Worm (Caenorhabditis elegans): Measurements from ENCODE around the gene str-94.
A peak's percentile ranks its signal among the peaks of the same experiment; 100 is the strongest.

Gene str-94

ce11 chrV:9261492-9261891, 12.4 kb upstream of the str-94 start, which contains the start of gene nhr-36:
Gene nhr-36 (minus strand): TSS chrV:9261592.
- no peak for TF ChIP-seq unc-39 (tag; optimal IDR thresholded peaks at IDR 0.05)
- no peak for TF ChIP-seq nhr-12 (tag; optimal IDR thresholded peaks at IDR 0.05)
- TF ChIP-seq elt-2 (tag; optimal IDR thresholded peaks at IDR 0.05) = no peak
- TF ChIP-seq nhr-237 (tag; optimal IDR thresholded peaks at IDR 0.05) = no peak
- no peak for TF ChIP-seq lin-39 (tag; optimal IDR thresholded peaks at IDR 0.05)
- TF ChIP-seq zag-1 (tag; optimal IDR thresholded peaks at IDR 0.05) = no peak
- no peak for TF ChIP-seq nhr-76 (tag; optimal IDR thresholded peaks at IDR 0.05)
- TF ChIP-seq mml-1 (tag; optimal IDR thresholded peaks at IDR 0.05) = no peak
- no peak for TF ChIP-seq nhr-43 (tag; optimal IDR thresholded peaks at IDR 0.05; ENCODE audit: poor library complexity, severe bottlenecking)
- TF ChIP-seq nhr-25 (tag; optimal IDR thresholded peaks at IDR 0.05) = no peak
- TF ChIP-seq tbx-2 (tag; optimal IDR thresholded peaks at IDR 0.05) = no peak
- no peak for TF ChIP-seq egl-27 (tag; optimal IDR thresholded peaks at IDR 0.05)
- no peak for TF ChIP-seq eor-1 (tag; optimal IDR thresholded peaks at IDR 0.05)
- TF ChIP-seq ceh-82 (tag; optimal IDR thresholded peaks at IDR 0.05) = no peak
- no peak for TF ChIP-seq ZK546.5 (tag; optimal IDR thresholded peaks at IDR 0.05)
- no peak for TF ChIP-seq nhr-28 (tag; optimal IDR thresholded peaks at IDR 0.05)
- no peak for TF ChIP-seq daf-12 (tag; optimal IDR thresholded peaks at IDR 0.05)
- TF ChIP-seq fkh-2 (tag; optimal IDR thresholded peaks at IDR 0.05) = no peak
- TF ChIP-seq ceh-9 (tag; optimal IDR thresholded peaks at IDR 0.05) = no peak
- no peak for TF ChIP-seq aly-2 (tag; optimal IDR thresholded peaks at IDR 0.05)

DNA sequence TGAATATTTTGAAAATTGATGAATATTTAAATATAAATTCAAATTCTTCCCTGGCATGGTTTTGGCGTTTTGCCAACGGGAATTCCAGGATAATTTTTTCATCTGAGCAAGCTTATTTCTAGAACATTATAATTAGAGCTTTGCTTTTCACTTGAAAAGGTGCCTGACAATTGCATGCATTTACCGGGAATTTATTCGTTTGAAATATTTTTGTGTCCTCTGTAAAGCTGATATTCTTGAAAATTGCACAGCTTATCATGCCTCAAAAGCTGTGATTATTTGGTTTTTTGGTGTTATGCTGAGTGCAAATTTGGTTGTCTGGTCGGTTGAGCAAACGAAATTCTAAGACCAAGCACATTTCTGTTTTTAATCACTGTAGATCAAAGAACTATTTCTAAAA, 11.3 kb upstream of the str-94 start:
- no peak for TF ChIP-seq elt-2 (tag; optimal IDR thresholded peaks at IDR 0.05)
- TF ChIP-seq skn-1 (tag; optimal IDR thresholded peaks at IDR 0.05) = no peak
- no peak for TF ChIP-seq pha-4 (tag; optimal IDR thresholded peaks at IDR 0.05)
- TF ChIP-seq nhr-25 (tag; optimal IDR thresholded peaks at IDR 0.05) = no peak
- TF ChIP-seq snpc-4 (tag; optimal IDR thresholded peaks at IDR 0.05) = no peak
- no peak for TF ChIP-seq unc-39 (tag; optimal IDR thresholded peaks at IDR 0.05)
- no peak for TF ChIP-seq ama-1 (optimal IDR thresholded peaks at IDR 0.05)
- no peak for TF ChIP-seq ceh-16 (tag; optimal IDR thresholded peaks at IDR 0.05)
- TF ChIP-seq hmg-11 (tag; optimal IDR thresholded peaks at IDR 0.05) = no peak
- TF ChIP-seq eor-1 (tag; optimal IDR thresholded peaks at IDR 0.05) = no peak
- no peak for TF ChIP-seq mdl-1 (tag; optimal IDR thresholded peaks at IDR 0.05)
- no peak for TF ChIP-seq ztf-4 (tag; optimal IDR thresholded peaks at IDR 0.05)
- no peak for TF ChIP-seq ceh-28 (tag; optimal IDR thresholded peaks at IDR 0.05)
- no peak for TF ChIP-seq fkh-2 (tag; optimal IDR thresholded peaks at IDR 0.05)
- TF ChIP-seq pqm-1 (tag; optimal IDR thresholded peaks at IDR 0.05) = no peak

DNA sequence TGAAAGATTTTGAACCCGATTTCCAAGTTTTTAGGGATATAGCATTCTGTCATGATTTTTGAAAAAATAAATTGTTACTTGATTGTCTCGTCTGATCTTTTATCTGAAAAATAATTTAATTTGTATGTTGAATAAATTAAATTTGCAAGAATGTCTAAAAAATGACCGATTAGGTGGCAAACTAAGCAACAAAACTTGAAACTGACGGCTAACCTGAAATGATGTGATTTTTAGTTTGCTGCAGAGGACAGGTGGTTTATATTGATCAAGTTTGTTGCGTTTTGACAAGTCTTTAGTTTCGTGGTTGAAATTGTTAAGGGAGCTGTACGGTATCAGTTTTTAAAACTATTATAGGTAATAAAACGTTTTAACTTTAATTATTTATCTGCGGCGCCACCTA, 8.4 kb upstream of the str-94 start, which contains the start of gene F07C3.16:
Gene F07C3.16, minus strand, starts transcription at position 101 of the 400 bp plus-strand sequence.
- TF ChIP-seq elt-2 (tag; optimal IDR thresholded peaks at IDR 0.05) (no peak), sea-2 (GFP tag; optimal IDR thresholded peaks at IDR 0.05) (no peak), ceh-82 (tag; optimal IDR thresholded peaks at IDR 0.05) (no peak), tbx-2 (tag; optimal IDR thresholded peaks at IDR 0.05) (no peak), lsy-12 (tag; optimal IDR thresholded peaks at IDR 0.05) (no peak), nhr-67 (tag; optimal IDR thresholded peaks at IDR 0.05) (no peak), unc-62 (GFP tag; optimal IDR thresholded peaks at IDR 0.05) (no peak), nhr-12 (tag; optimal IDR thresholded peaks at IDR 0.05) (no peak), fkh-2 (tag; optimal IDR thresholded peaks at IDR 0.05) (no peak), nhr-28 (tag; optimal IDR thresholded peaks at IDR 0.05) (no peak), skn-1 (tag; optimal IDR thresholded peaks at IDR 0.05) (no peak), nhr-77 (tag; optimal IDR thresholded peaks at IDR 0.05) (no peak), lin-15B (tag; optimal IDR thresholded peaks at IDR 0.05) (no peak), pha-4 (tag; optimal IDR thresholded peaks at IDR 0.05) (no peak), ama-1 (optimal IDR thresholded peaks at IDR 0.05) (no peak), elt-3 (tag; optimal IDR thresholded peaks at IDR 0.05) (no peak), jun-1 (tag; optimal IDR thresholded peaks at IDR 0.05) (no peak), R02D3.7 (tag; optimal IDR thresholded peaks at IDR 0.05) (no peak)

DNA sequence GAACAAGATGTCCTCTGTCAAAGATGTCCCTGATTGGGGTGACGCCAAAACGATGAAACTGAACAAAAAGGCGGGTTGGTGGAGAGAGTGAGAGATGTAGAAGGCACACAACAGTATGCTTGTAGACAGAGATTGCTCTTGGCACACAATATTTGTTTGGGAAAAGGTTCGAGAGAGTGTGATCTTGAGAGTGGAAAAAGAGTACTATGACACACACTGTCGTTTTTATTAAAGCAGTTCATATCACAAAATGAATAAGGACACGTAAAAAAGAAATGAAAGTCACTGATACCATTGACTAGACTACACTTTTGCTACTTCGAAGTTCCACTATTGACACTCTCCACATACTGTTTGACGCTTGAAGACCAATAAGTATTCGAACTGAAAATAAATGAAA, 6.4 kb upstream of the str-94 start:
- TF ChIP-seq sea-2 (GFP tag; optimal IDR thresholded peaks at IDR 0.05) (no peak), nfya-1 (tag; optimal IDR thresholded peaks at IDR 0.05; ENCODE audit: insufficient read depth) (no peak), elt-2 (tag; optimal IDR thresholded peaks at IDR 0.05) (peak; percentile 92), ceh-16 (tag; optimal IDR thresholded peaks at IDR 0.05) (no peak), eor-1 (tag; optimal IDR thresholded peaks at IDR 0.05) (no peak), pha-4 (tag; optimal IDR thresholded peaks at IDR 0.05) (peak; percentile 79), pqm-1 (tag; optimal IDR thresholded peaks at IDR 0.05) (peak; percentile 85)

Data from whole organism, L3 larva.